Worm (Caenorhabditis elegans) whole organism, L1 larva: ENCODE data around the gene K11E4.6.

Experiments
- ama-1 ChIP-seq: fragments of 150-350 bp; optimal IDR thresholded peaks from 2 replicates; lab custom pipeline; 2014
- elt-2 ChIP-seq: sonication (generic microtip); optimal IDR thresholded peaks from 2 replicates; lab custom pipeline; 2016; ENCODE audit warnings: missing genetic modification characterization, mild to moderate bottlenecking, inconsistent platforms, missing compliant biosample characterization, missing genetic modification reagents
- fkh-10 ChIP-seq: sonication (generic microtip); optimal IDR thresholded peaks from 2 replicates; lab custom pipeline; 2017; ENCODE audit warnings: missing biosample characterization, missing genetic modification reagents, missing genetic modification characterization
- fos-1 ChIP-seq: fragments of 150-350 bp; optimal IDR thresholded peaks from 2 replicates; lab custom pipeline; 2014; ENCODE audit warnings: missing biosample characterization, missing genetic modification characterization
- lir-3 ChIP-seq: sonication (generic microtip); optimal IDR thresholded peaks from 2 replicates; lab custom pipeline; 2016; ENCODE audit warnings: mild to moderate bottlenecking, missing genetic modification characterization, moderate library complexity, missing compliant biosample characterization; ENCODE audit not compliant: poor library complexity
- lsy-2 ChIP-seq, 2 experiments: fragments of 150-350 bp; optimal IDR thresholded peaks; 2 replicates each; lab custom pipeline; 2014; ENCODE audit warnings: missing biosample characterization in 2 of 2, missing genetic modification characterization in 2 of 2
- mep-1 ChIP-seq: fragments of 150-350 bp; optimal IDR thresholded peaks from 2 replicates; lab custom pipeline; 2014; ENCODE audit warnings: missing biosample characterization, missing genetic modification characterization
- nhr-237 ChIP-seq: fragments of 150-350 bp; optimal IDR thresholded peaks from 2 replicates; lab custom pipeline; 2014; ENCODE audit warnings: missing biosample characterization, missing genetic modification characterization
- nhr-28 ChIP-seq: fragments of 150-350 bp; optimal IDR thresholded peaks from 2 replicates; lab custom pipeline; 2014; ENCODE audit warnings: missing biosample characterization, missing genetic modification characterization
- pqm-1 ChIP-seq: sonication (generic microtip); optimal IDR thresholded peaks from 3 replicates; lab custom pipeline; 2017; ENCODE audit warnings: missing biosample characterization, missing genetic modification characterization
- snpc-4 ChIP-seq: fragments of 150-350 bp; optimal IDR thresholded peaks from 2 replicates; lab custom pipeline; 2014; ENCODE audit warnings: missing biosample characterization, missing genetic modification characterization
- tlp-1 ChIP-seq: fragments of 150-350 bp; optimal IDR thresholded peaks from 2 replicates; lab custom pipeline; 2014; ENCODE audit warnings: missing biosample characterization, missing genetic modification characterization

- TF ChIP-seq nhr-237 (tag; lab: Kevin White, UChicago) = no peak
- TF ChIP-seq pqm-1 (tag; lab: Kevin White, UChicago) = no peak
- TF ChIP-seq nhr-28 (tag; lab: Kevin White, UChicago) = no peak
- TF ChIP-seq fkh-10 (GFP tag; lab: Kevin White, UChicago) = no peak
- TF ChIP-seq lir-3 (tag; lab: Kevin White, UChicago) = no peak
- peak; percentile 9 for TF ChIP-seq mep-1
- no peak for TF ChIP-seq tlp-1
- no peak for TF ChIP-seq lsy-2 (tag; optimal IDR thresholded peaks at IDR 0.05; lab: Kevin White, UChicago)
- no peak for TF ChIP-seq ama-1
- no peak for TF ChIP-seq elt-2 (tag; lab: Kevin White, UChicago)
- TF ChIP-seq snpc-4 (tag; lab: Kevin White, UChicago) = no peak
- TF ChIP-seq fos-1 (tag; lab: Kevin White, UChicago) = no peak
Measured at ce11 chrX:13745558-13745957, 21.1 kb downstream of the K11E4.6 start.
